Fruit fly (Drosophila melanogaster) whole organism, embryonic: ENCODE measurements around the gene CG9393.

Experiments
- CG17829 ChIP-seq: fragments of 200-800 bp; optimal IDR thresholded peaks from 2 replicates; lab custom pipeline; 2019; ENCODE audit warnings: missing biosample characterization, mild to moderate bottlenecking, missing genetic modification characterization, moderate library complexity
- CG6689 ChIP-seq: fragments of 200-800 bp; sonication (Bioruptor generic); IDR thresholded peaks from 2 replicates; pipeline ENCODE4 v1.3.6; 2022; ENCODE audit warnings: missing biosample characterization, missing genetic modification characterization
- CG7928 ChIP-seq: fragments of 200-800 bp; sonication (Bioruptor generic); optimal IDR thresholded peaks from 2 replicates; lab custom pipeline; 2017; ENCODE audit warnings: missing biosample characterization, mild to moderate bottlenecking, missing genetic modification characterization
- CrebB ChIP-seq: fragments of 200-800 bp; sonication (Bioruptor generic); optimal IDR thresholded peaks from 3 replicates; lab custom pipeline; 2018; ENCODE audit warnings: missing biosample characterization, mild to moderate bottlenecking, missing genetic modification characterization
- E2f2 ChIP-seq: fragments of 200-800 bp; sonication (Bioruptor generic); IDR thresholded peaks from 2 replicates; pipeline ENCODE4 v1.3.6; 2022; ENCODE audit warnings: missing biosample characterization, missing genetic modification characterization
- H15 ChIP-seq: fragments of 200-800 bp; sonication (Bioruptor generic); IDR thresholded peaks from 3 replicates; pipeline ENCODE4 v1.3.6; 2022; ENCODE audit warnings: missing biosample characterization, missing genetic modification characterization
- H2.0 ChIP-seq: fragments of 200-800 bp; sonication (Bioruptor generic); IDR thresholded peaks from 2 replicates; pipeline ENCODE4 v1.3.6; 2022; ENCODE audit warnings: missing biosample characterization, missing genetic modification characterization
- Hr3 ChIP-seq: fragments of 200-800 bp; sonication (Bioruptor generic); optimal IDR thresholded peaks from 3 replicates; lab custom pipeline; 2016; ENCODE audit warnings: missing biosample characterization, missing genetic modification characterization
- NC2α ChIP-seq: fragments of 200-800 bp; sonication (Bioruptor generic); optimal IDR thresholded peaks from 2 replicates; lab custom pipeline; 2016; ENCODE audit warnings: missing biosample characterization, missing genetic modification characterization
- chm ChIP-seq: fragments of 200-800 bp; sonication (Bioruptor generic); IDR thresholded peaks from 2 replicates; pipeline ENCODE4 v1.3.6; 2022; ENCODE audit warnings: missing biosample characterization, missing genetic modification characterization
- crol ChIP-seq: fragments of 200-800 bp; sonication (Bioruptor generic); IDR thresholded peaks from 2 replicates; pipeline ENCODE4 v1.3.6; 2022; ENCODE audit warnings: missing biosample characterization, missing genetic modification characterization
- da ChIP-seq: fragments of 200-800 bp; sonication (Bioruptor generic); optimal IDR thresholded peaks from 2 replicates; lab custom pipeline; 2016; ENCODE audit warnings: missing biosample characterization, missing genetic modification characterization
- lola ChIP-seq, 3 experiments: fragments of >200 bp in 2 of 3; fragments of 200-800 bp in 1 of 3; sonication (Bioruptor generic) in 1 of 3; optimal IDR thresholded peaks; 2 replicates each; lab custom pipeline; 2017 to 2019; ENCODE audit warnings: missing biosample characterization in 3 of 3, missing genetic modification characterization in 3 of 3, mild to moderate bottlenecking in 1 of 3, moderate library complexity in 1 of 3
- ttk ChIP-seq: fragments of 200-800 bp; sonication (Bioruptor generic); IDR thresholded peaks from 2 replicates; pipeline ENCODE4 v2.1.2; 2022; ENCODE audit warnings: missing biosample characterization, missing genetic modification characterization

DNA sequence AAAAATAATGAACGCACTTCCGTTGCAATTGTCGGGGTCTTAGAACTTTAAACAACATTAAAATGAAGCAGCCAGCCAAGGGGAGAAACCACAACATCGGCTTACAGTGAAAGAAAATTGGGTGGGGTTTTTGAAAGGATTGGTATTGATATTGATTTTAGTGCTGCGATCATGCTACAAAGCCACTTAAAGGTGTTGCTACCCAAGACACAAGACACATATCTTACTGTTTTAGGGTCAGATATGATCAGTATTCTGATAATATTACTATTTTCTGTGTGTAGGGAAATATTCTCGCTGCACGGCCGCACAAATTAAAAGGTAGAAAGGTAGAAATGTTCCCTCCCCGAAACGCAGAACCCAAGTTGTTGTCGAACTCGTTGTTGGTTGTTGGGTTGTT, 41.6 kb upstream of the CG9393 start:
- TF ChIP-seq da (GFP tag; lab: Kevin White, UChicago): no peak
- TF ChIP-seq CG6689 (GFP tag; lab: Robert Waterston, UW): peak; percentile 55; the same call in 1 of the 2 replicates
- peak; percentile 63; the same call in 1 of the 2 replicates for TF ChIP-seq chm
- peak; percentile 78 for TF ChIP-seq CG17829 (tag; lab: Kevin White, UChicago)
- peak; percentile 16 for TF ChIP-seq Hr3 (GFP tag; lab: Kevin White, UChicago)
- no peak for TF ChIP-seq H2.0 (GFP tag; lab: Robert Waterston, UW)
- peak; percentile 29; the same call in 1 of the 2 replicates for TF ChIP-seq crol (GFP tag; lab: Robert Waterston, UW)
- TF ChIP-seq CrebB (tag; lab: Kevin White, UChicago): no peak
- peak in 1 of 3 experiments; percentile 71 for TF ChIP-seq lola (GFP tag; optimal IDR thresholded peaks at IDR 0.05; lab: Kevin White, UChicago)
- 0 out of 3 replicates have a peak, but pooled peaks have one; percentile 36 for TF ChIP-seq H15 (GFP tag; lab: Robert Waterston, UW)
- TF ChIP-seq NC2α (GFP tag; lab: Kevin White, UChicago): no peak
- no peak for TF ChIP-seq ttk (GFP tag; lab: Robert Waterston, UW)
- TF ChIP-seq E2f2: no peak
- TF ChIP-seq CG7928 (GFP tag; lab: Kevin White, UChicago): no peak
